Worm (Caenorhabditis elegans) whole organism, L4 larva: ENCODE results near the gene Y49F6A.12.

Experiments used
- D1046.2 ChIP-seq: fragments of 200-800 bp; sonication (Bioruptor generic); IDR thresholded peaks from 2 replicates; pipeline ENCODE4 v1.3.6; 2022; ENCODE audit warnings: missing genetic modification characterization, missing compliant biosample characterization
- ceh-20 ChIP-seq: fragments of 200-800 bp; sonication (Bioruptor generic); IDR thresholded peaks from 2 replicates; pipeline ENCODE4 v1.3.6; 2022; ENCODE audit warnings: missing genetic modification reagents, missing genetic modification characterization, missing compliant biosample characterization
- lin-1 ChIP-seq: fragments of 200-800 bp; sonication (Bioruptor generic); IDR thresholded peaks from 2 replicates; pipeline ENCODE4 v1.3.6; 2022; ENCODE audit warnings: missing genetic modification reagents, missing genetic modification characterization, missing compliant biosample characterization
- nhr-28 ChIP-seq: fragments of 150-350 bp; optimal IDR thresholded peaks from 2 replicates; lab custom pipeline; 2014; ENCODE audit warnings: missing biosample characterization, missing genetic modification characterization
- nhr-77 ChIP-seq: fragments of 150-350 bp; optimal IDR thresholded peaks from 2 replicates; lab custom pipeline; 2014; ENCODE audit warnings: missing biosample characterization, missing genetic modification characterization
- snpc-4 ChIP-seq: fragments of 150-350 bp; optimal IDR thresholded peaks from 2 replicates; lab custom pipeline; 2014; ENCODE audit warnings: missing biosample characterization, missing genetic modification characterization
- unc-39 ChIP-seq: sonication (generic microtip); optimal IDR thresholded peaks from 2 replicates; lab custom pipeline; 2017; ENCODE audit warnings: missing biosample characterization, missing genetic modification characterization
- unc-62 ChIP-seq, 3 experiments: fragments of 150-350 bp in 1 of 3; sonication (generic microtip); optimal IDR thresholded peaks in 2 of 3; peaks in 1 of 3; 1 replicate in 1 of 3; 2 replicates in 2 of 3; lab custom pipeline; 2014 to 2017; ENCODE audit warnings: missing biosample characterization in 3 of 3, missing genetic modification characterization in 3 of 3, missing genetic modification reagents in 3 of 3, missing genotype in 1 of 3

DNA sequence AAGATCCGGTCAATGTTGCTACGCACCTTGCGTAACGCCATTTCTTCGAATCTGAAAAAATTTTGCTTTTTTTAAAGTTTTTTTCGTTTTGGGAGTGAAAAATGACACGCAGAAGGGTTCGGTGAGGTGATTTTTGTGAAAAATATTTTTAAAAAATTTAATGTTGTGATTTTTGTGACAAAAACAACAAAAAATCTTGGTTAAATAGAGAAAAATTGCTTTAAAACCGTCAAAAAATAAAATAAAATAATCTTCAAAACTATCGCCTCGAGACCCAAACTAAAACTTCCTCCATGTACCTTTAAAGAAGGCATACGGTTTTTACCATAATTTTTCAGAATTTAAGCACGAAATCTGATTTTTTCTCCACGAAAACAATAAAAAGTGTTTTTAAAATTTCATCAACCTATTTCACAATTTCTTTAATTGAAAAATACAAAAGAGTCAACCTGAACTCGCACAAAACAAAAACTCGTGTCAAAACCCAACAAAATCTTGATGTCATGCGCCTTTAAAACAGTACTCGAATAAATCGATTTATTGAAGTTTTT is 49.0 kb upstream of the Y49F6A.12 start, which contains the start of gene apd-3:
- TF ChIP-seq unc-62 (GFP tag; optimal IDR thresholded peaks at IDR 0.05 in 1 of 2; lab: Kevin White, UChicago) (no peak), unc-62 (tag; optimal IDR thresholded peaks at IDR 0.05; lab: Kevin White, UChicago) (no peak), nhr-28 (tag; lab: Kevin White, UChicago) (no peak), unc-39 (tag; lab: Kevin White, UChicago) (no peak), D1046.2 (GFP tag; lab: Robert Waterston, UW) (no peak), nhr-77 (no peak), snpc-4 (no peak), lin-1 (no peak), ceh-20 (GFP tag; lab: Robert Waterston, UW) (no peak)
